Worm (Caenorhabditis elegans): ENCODE results near the gene rcan-1.

ce11 chrIII:5730980-5731636 lies 47.2 kb upstream of the rcan-1 start, which contains the start of the genes B0244.9 and B0244.7:
- TF ChIP-seq snpc-4 (tag; optimal IDR thresholded peaks at IDR 0.05) (no peak), nhr-25 (tag; optimal IDR thresholded peaks at IDR 0.05) (no peak), nhr-77 (tag; optimal IDR thresholded peaks at IDR 0.05) (no peak), nhr-12 (tag; optimal IDR thresholded peaks at IDR 0.05) (no peak), ztf-11 (tag; optimal IDR thresholded peaks at IDR 0.05) (no peak), nhr-21 (tag; optimal IDR thresholded peaks at IDR 0.05) (no peak), dmd-4 (tag; optimal IDR thresholded peaks at IDR 0.05) (no peak), nhr-10 (tag; optimal IDR thresholded peaks at IDR 0.05) (no peak), peb-1 (tag; optimal IDR thresholded peaks at IDR 0.05) (no peak), F13H6.1 (tag; optimal IDR thresholded peaks at IDR 0.05) (no peak), ztf-4 (tag; optimal IDR thresholded peaks at IDR 0.05) (no peak)

All from whole organism, L2 larva.